Worm (Caenorhabditis elegans) whole organism, midembryonic: ENCODE data around the gene dhs-6.

Experiments used
- T22C8.4 ChIP-seq: fragments of 200-800 bp; sonication (Bioruptor generic); IDR thresholded peaks from 2 replicates; pipeline ENCODE4 v1.3.6; 2022; ENCODE audit warnings: missing genetic modification characterization, missing compliant biosample characterization
- cog-1 ChIP-seq: sonication (generic microtip); optimal IDR thresholded peaks from 2 replicates; lab custom pipeline; 2016; ENCODE audit warnings: missing genetic modification characterization, missing compliant biosample characterization
- flt-1 ChIP-seq: fragments of 200-800 bp; sonication (Bioruptor generic); IDR thresholded peaks from 2 replicates; pipeline ENCODE4 v1.3.6; 2022; ENCODE audit warnings: missing genetic modification characterization, missing compliant biosample characterization

DNA sequence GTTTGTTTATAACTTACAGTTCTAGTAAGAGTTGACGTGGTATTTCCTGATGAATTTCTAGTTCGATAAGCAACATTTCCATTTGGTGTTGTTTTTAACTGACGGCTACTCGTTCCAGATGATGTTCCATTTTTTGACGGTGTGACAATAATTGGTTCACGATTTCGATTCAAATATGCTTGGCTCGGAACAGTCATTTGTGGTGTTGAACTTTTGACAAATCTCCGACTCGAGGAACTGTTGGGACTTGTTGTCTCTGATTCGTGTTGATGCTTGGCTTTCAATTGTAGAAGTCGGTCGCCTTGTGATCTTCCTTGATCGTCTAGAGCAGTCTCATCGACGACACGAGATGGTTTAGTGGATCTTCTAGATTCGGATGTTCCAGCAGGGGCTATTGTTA, 27.6 kb downstream of the dhs-6 start:
- TF ChIP-seq cog-1 (tag; lab: Kevin White, UChicago) (no peak), T22C8.4 (GFP tag; lab: Robert Waterston, UW) (no peak), flt-1 (GFP tag; lab: Robert Waterston, UW) (no peak)
